Worm (Caenorhabditis elegans): ENCODE results near the gene F47C12.6.

F47C12.6 gene

DNA sequence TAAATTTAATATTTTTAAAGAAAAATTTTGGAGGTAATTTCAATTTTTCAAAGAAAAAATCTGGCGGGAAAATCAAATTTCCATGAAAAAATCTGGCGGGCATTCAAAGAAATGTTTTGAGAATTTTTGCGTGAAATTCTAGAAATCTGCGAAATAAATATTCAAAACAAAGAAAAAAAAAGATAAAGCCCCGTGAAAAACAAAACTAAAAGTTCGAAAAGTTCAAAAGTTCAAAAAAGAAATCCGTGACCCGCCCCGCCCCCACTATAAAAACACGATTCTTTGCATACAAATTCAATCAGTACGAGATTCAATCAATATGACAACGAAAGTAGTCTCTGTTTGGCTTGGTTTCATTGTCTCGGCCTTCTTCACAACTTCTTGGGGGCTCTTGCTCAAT lies 20.1 kb downstream of the F47C12.6 start, which contains the start of gene clec-79:
TSS of gene clec-79 (plus strand) at position 301 of the 400 bp plus-strand sequence.
- TF ChIP-seq nhr-43 (tag; optimal IDR thresholded peaks at IDR 0.05; ENCODE audit: poor library complexity, severe bottlenecking) (no peak), lsy-12 (tag; optimal IDR thresholded peaks at IDR 0.05) (no peak), unc-39 (tag; optimal IDR thresholded peaks at IDR 0.05) (no peak), skn-1 (tag; optimal IDR thresholded peaks at IDR 0.05) (no peak), ZK546.5 (tag; optimal IDR thresholded peaks at IDR 0.05) (no peak), mml-1 (tag; optimal IDR thresholded peaks at IDR 0.05) (no peak), elt-1 (tag; optimal IDR thresholded peaks at IDR 0.05) (no peak), nhr-77 (tag; optimal IDR thresholded peaks at IDR 0.05) (no peak), jun-1 (tag; optimal IDR thresholded peaks at IDR 0.05) (no peak)

DNA sequence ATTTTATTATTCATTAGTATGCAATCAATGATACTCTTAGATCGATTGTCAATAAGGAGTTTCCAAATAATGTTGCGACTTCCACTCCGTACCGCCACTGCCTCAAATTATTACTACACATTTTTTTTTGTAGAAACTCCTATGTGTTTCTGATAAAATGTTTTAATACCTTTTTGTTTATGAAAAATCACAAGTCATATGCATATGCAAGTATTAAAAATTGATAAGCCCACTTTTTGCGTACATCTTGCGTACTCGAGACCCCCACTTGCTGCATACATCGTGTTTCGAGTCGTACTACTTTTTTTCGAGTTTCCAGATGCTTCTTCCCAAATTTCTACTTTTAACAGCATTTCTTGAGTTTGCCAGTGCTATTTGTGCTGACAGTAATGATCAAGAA lies 28.2 kb downstream of the F47C12.6 start, which contains the start of gene clec-76:
TSS of gene clec-76 (plus strand) at position 234 of the 400 bp plus-strand sequence.
- TF ChIP-seq elt-2 (tag; optimal IDR thresholded peaks at IDR 0.05) (peak; percentile 63), pqm-1 (tag; optimal IDR thresholded peaks at IDR 0.05) (peak; percentile 25), mml-1 (tag; optimal IDR thresholded peaks at IDR 0.05) (no peak), elt-3 (tag; optimal IDR thresholded peaks at IDR 0.05) (no peak)

DNA sequence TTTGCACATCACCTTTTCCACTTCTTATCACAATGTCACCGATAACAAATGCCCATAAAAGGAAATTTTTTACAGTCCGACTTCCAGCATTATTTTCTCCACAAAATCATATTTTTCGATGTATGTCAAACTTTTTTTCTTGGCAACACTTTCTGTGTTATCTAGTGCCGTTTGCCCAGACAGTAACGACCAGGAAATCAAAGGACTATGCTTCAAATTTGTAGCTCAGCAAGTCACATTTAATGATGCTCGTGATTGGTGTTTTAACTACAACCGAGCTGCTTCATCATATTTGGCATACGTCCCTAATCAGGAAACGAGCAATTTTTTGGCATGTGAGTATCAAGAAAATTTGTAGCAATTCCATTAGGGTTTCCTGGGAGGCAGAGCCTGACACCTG lies 29.7 kb downstream of the F47C12.6 start:
- TF ChIP-seq elt-2 (tag; optimal IDR thresholded peaks at IDR 0.05) (peak; percentile 72), egl-5 (tag; optimal IDR thresholded peaks at IDR 0.05) (no peak)

DNA sequence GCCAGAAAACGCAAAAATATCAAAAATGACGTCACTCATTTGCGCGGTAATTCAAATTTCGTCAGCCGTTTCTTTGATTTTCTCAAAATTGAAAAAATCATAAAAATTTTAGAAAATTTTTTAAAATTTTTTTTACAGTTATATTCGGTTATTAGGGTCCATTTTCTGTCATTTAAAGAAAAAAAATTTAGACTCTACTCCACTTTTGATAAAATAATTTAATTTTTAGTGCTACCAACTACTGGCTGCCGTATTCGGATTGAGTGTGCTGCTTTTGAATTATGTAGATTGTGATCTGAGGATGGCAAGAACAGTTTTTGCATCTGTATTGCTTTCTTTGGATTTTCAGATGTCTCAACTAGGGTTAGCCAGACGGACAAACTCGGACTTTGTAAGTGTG lies 30.6 kb downstream of the F47C12.6 start, which contains the start of gene Y46C8AM.1:
TSS of gene Y46C8AM.1 (plus strand) at position 301 of the 400 bp plus-strand sequence.
- TF ChIP-seq elt-2 (tag; optimal IDR thresholded peaks at IDR 0.05): no peak
- TF ChIP-seq daf-12 (tag; optimal IDR thresholded peaks at IDR 0.05): no peak
- no peak for TF ChIP-seq elt-1 (tag; optimal IDR thresholded peaks at IDR 0.05)
- no peak for TF ChIP-seq nhr-25 (tag; optimal IDR thresholded peaks at IDR 0.05)
- no peak for TF ChIP-seq ztf-11 (tag; optimal IDR thresholded peaks at IDR 0.05)

DNA sequence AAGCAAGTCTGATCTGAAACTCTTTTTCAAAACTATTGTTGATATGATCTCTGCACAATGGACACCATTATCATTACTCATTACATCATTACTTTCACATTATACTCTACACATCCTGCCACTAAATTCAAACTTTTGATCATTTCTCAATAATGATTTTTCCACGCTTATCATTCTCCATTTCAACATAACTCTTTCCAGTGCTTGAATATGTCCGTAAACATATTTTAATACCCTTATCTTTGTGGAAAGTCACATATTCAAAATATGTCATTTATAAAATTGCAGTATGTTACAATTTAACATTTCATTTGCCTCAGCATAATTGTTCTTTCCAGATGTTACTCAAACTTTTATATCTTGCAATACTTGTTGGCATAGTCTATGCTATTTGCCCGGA lies 32.8 kb downstream of the F47C12.6 start, which contains the start of gene clec-75:
TSS of gene clec-75 (plus strand) at position 339 of the 400 bp plus-strand sequence.
- TF ChIP-seq nhr-11 (tag; optimal IDR thresholded peaks at IDR 0.05): no peak
- peak; percentile 63 for TF ChIP-seq elt-2 (tag; optimal IDR thresholded peaks at IDR 0.05)
- peak; percentile 20 for TF ChIP-seq jun-1 (tag; optimal IDR thresholded peaks at IDR 0.05)
- peak; percentile 42 for TF ChIP-seq pqm-1 (tag; optimal IDR thresholded peaks at IDR 0.05)

DNA sequence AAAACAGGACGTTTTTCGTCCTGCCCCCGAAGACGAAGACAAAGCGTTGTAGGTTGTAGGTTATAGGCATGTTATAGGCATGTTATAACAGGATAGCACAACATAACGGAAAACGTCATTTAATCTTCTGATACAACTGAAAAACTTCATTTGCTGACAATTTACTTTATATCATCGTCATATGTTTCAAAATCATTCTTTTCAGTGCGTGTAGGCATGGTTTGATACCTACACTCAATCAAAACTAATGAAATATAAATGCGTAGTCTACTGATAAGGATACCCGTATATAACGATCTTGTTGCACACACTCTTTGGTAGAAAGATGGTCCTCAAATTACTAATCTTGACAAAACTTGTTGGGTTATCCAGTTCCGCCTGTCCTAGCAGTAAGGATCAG lies 36.5 kb downstream of the F47C12.6 start, which contains the start of gene clec-74:
TSS of gene clec-74 (plus strand) at position 301 of the 400 bp plus-strand sequence.
- no peak for TF ChIP-seq elt-2 (tag; optimal IDR thresholded peaks at IDR 0.05)
- TF ChIP-seq nhr-237 (tag; optimal IDR thresholded peaks at IDR 0.05): no peak
- no peak for TF ChIP-seq elt-1 (tag; optimal IDR thresholded peaks at IDR 0.05)
- no peak for TF ChIP-seq fkh-2 (tag; optimal IDR thresholded peaks at IDR 0.05)
- no peak for TF ChIP-seq nhr-77 (tag; optimal IDR thresholded peaks at IDR 0.05)
- TF ChIP-seq unc-39 (tag; optimal IDR thresholded peaks at IDR 0.05): no peak
- no peak for TF ChIP-seq lsy-12 (tag; optimal IDR thresholded peaks at IDR 0.05)
- no peak for TF ChIP-seq nhr-28 (tag; optimal IDR thresholded peaks at IDR 0.05)
- no peak for TF ChIP-seq nhr-76 (tag; optimal IDR thresholded peaks at IDR 0.05)
- TF ChIP-seq tbx-2 (tag; optimal IDR thresholded peaks at IDR 0.05): no peak
- TF ChIP-seq fkh-10 (GFP tag; optimal IDR thresholded peaks at IDR 0.05): no peak
- no peak for TF ChIP-seq lin-39 (tag; optimal IDR thresholded peaks at IDR 0.05)
- TF ChIP-seq sea-2 (GFP tag; optimal IDR thresholded peaks at IDR 0.05): no peak
- no peak for TF ChIP-seq ceh-16 (tag; optimal IDR thresholded peaks at IDR 0.05)

DNA sequence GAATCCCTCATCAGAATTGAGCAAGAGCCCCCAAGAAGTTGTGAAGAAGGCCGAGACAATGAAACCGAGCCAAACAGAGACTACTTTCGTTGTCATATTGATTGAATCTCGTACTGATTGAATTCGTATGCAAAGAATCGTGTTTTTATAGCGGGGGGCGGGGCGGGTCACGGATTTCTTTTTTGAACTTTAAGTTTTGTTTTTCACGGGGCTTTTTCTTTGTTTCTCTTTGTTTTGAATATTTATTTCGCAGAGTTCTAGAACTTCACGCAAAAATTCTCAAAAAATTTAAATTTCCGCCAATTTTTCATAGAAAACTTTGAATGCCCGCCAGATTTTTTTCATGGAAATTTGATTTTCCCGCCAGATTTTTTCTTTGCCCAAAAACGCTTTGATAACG lies 37.1 kb downstream of the F47C12.6 start, which contains the start of gene clec-73:
TSS of gene clec-73 (minus strand) at position 101 of the 400 bp plus-strand sequence.
- no peak for TF ChIP-seq mml-1 (tag; optimal IDR thresholded peaks at IDR 0.05)
- no peak for TF ChIP-seq tbx-2 (tag; optimal IDR thresholded peaks at IDR 0.05)
- no peak for TF ChIP-seq lin-39 (tag; optimal IDR thresholded peaks at IDR 0.05)
- TF ChIP-seq nhr-43 (tag; optimal IDR thresholded peaks at IDR 0.05; ENCODE audit: poor library complexity, severe bottlenecking): no peak
- no peak for TF ChIP-seq zag-1 (tag; optimal IDR thresholded peaks at IDR 0.05)
- TF ChIP-seq ceh-28 (tag; optimal IDR thresholded peaks at IDR 0.05): no peak
- TF ChIP-seq hmg-11 (tag; optimal IDR thresholded peaks at IDR 0.05): no peak
- TF ChIP-seq pqm-1 (tag; optimal IDR thresholded peaks at IDR 0.05): no peak
- no peak for TF ChIP-seq nhr-23 (tag; optimal IDR thresholded peaks at IDR 0.05)
- no peak for TF ChIP-seq daf-12 (tag; optimal IDR thresholded peaks at IDR 0.05)
- TF ChIP-seq fos-1 (tag; optimal IDR thresholded peaks at IDR 0.05): no peak
- TF ChIP-seq lsy-12 (tag; optimal IDR thresholded peaks at IDR 0.05): no peak
- TF ChIP-seq mdl-1 (tag; optimal IDR thresholded peaks at IDR 0.05): no peak
- no peak for TF ChIP-seq ztf-4 (tag; optimal IDR thresholded peaks at IDR 0.05)
- TF ChIP-seq sea-2 (GFP tag; optimal IDR thresholded peaks at IDR 0.05): no peak
- no peak for TF ChIP-seq lin-15B (tag; optimal IDR thresholded peaks at IDR 0.05)
- no peak for TF ChIP-seq elt-1 (tag; optimal IDR thresholded peaks at IDR 0.05)
- no peak for TF ChIP-seq fkh-2 (tag; optimal IDR thresholded peaks at IDR 0.05)
- TF ChIP-seq nhr-12 (tag; optimal IDR thresholded peaks at IDR 0.05): no peak
- no peak for TF ChIP-seq jun-1 (tag; optimal IDR thresholded peaks at IDR 0.05)
